Fruit fly (Drosophila melanogaster) whole organism, prepupa: ENCODE data around the gene LysRS.
A peak's percentile ranks its signal among the peaks of the same experiment; 100 is the strongest.

Experiments
- Blimp-1 ChIP-seq: fragments of 200-800 bp; sonication (Bioruptor generic); optimal IDR thresholded peaks from 3 replicates; lab custom pipeline; 2017; ENCODE audit warnings: missing biosample characterization, missing genetic modification characterization, mild to moderate bottlenecking, moderate library complexity, missing genetic modification reagents
- CG10631 ChIP-seq: fragments of 200-800 bp; sonication (Bioruptor generic); optimal IDR thresholded peaks from 2 replicates; lab custom pipeline; 2016; ENCODE audit warnings: missing biosample characterization, missing genetic modification characterization
- CG11294 ChIP-seq: fragments of 200-800 bp; sonication (Bioruptor generic); IDR thresholded peaks from 2 replicates; pipeline ENCODE4 v1.3.6; 2022; ENCODE audit warnings: missing biosample characterization, missing genetic modification characterization
- CG11902 ChIP-seq: fragments of 200-800 bp; sonication (Bioruptor generic); optimal IDR thresholded peaks from 3 replicates; lab custom pipeline; 2016; ENCODE audit warnings: missing biosample characterization, missing genetic modification characterization
- CG16779 ChIP-seq: fragments of 200-800 bp; sonication (Bioruptor generic); optimal IDR thresholded peaks from 3 replicates; lab custom pipeline; 2017; ENCODE audit warnings: missing biosample characterization, mild to moderate bottlenecking, missing genetic modification characterization
- CG3032 ChIP-seq: fragments of 200-800 bp; optimal IDR thresholded peaks from 2 replicates; lab custom pipeline; 2019; ENCODE audit warnings: missing biosample characterization, mild to moderate bottlenecking, missing genetic modification characterization, moderate library complexity
- CG31627 ChIP-seq: fragments of 200-800 bp; sonication (Bioruptor generic); optimal IDR thresholded peaks from 3 replicates; lab custom pipeline; 2016; ENCODE audit warnings: missing biosample characterization, missing genetic modification characterization
- CG32006 ChIP-seq: fragments of 200-800 bp; sonication (Bioruptor generic); optimal IDR thresholded peaks from 3 replicates; lab custom pipeline; 2017; ENCODE audit warnings: missing biosample characterization, mild to moderate bottlenecking, missing genetic modification characterization
- CG34406 ChIP-seq: fragments of 200-800 bp; sonication (Bioruptor generic); optimal IDR thresholded peaks from 3 replicates; lab custom pipeline; 2016; ENCODE audit warnings: missing biosample characterization, missing genetic modification characterization
- CG3919 ChIP-seq: fragments of 200-800 bp; sonication (Bioruptor generic); optimal IDR thresholded peaks from 3 replicates; lab custom pipeline; 2016; ENCODE audit warnings: missing biosample characterization, missing genetic modification characterization
- CG4318 ChIP-seq: fragments of 200-800 bp; sonication (Bioruptor generic); optimal IDR thresholded peaks from 3 replicates; lab custom pipeline; 2017; ENCODE audit warnings: missing biosample characterization, mild to moderate bottlenecking, missing genetic modification characterization
- CG6276 ChIP-seq: fragments of 200-800 bp; sonication (Bioruptor generic); optimal IDR thresholded peaks from 2 replicates; lab custom pipeline; 2017; ENCODE audit warnings: missing biosample characterization, mild to moderate bottlenecking, missing genetic modification characterization
- CG6808 ChIP-seq: fragments of 200-800 bp; sonication (Bioruptor generic); optimal IDR thresholded peaks from 3 replicates; lab custom pipeline; 2017; ENCODE audit warnings: missing biosample characterization, missing genetic modification characterization, mild to moderate bottlenecking, moderate library complexity, missing genetic modification reagents
- Eip75B ChIP-seq: fragments of 200-800 bp; sonication (Bioruptor generic); optimal IDR thresholded peaks from 3 replicates; lab custom pipeline; 2016; ENCODE audit warnings: missing biosample characterization, missing genetic modification characterization
- Eip78C ChIP-seq: fragments of 200-800 bp; sonication (Bioruptor generic); peaks from one replicate; lab custom pipeline; 2016; ENCODE audit warnings: missing biosample characterization, missing genetic modification characterization
- Eip93F ChIP-seq: fragments of 200-800 bp; sonication (Bioruptor generic); optimal IDR thresholded peaks from 2 replicates; lab custom pipeline; 2016; ENCODE audit warnings: missing biosample characterization, mild to moderate bottlenecking, missing genetic modification characterization
- Gug ChIP-seq: fragments of 200-800 bp; sonication (Bioruptor generic); IDR thresholded peaks from 2 replicates; pipeline ENCODE4 v1.3.6; 2022; ENCODE audit warnings: missing biosample characterization, missing genetic modification characterization
- Hr39 ChIP-seq: fragments of 200-800 bp; sonication (Bioruptor generic); optimal IDR thresholded peaks from 2 replicates; lab custom pipeline; 2016; ENCODE audit warnings: missing biosample characterization, missing genetic modification characterization
- Sox102F ChIP-seq: fragments of 200-800 bp; sonication (Bioruptor generic); optimal IDR thresholded peaks from 2 replicates; lab custom pipeline; 2016; ENCODE audit warnings: missing biosample characterization, mild to moderate bottlenecking, missing genetic modification characterization
- Sox14 ChIP-seq: fragments of 200-800 bp; sonication (Bioruptor generic); optimal IDR thresholded peaks from 3 replicates; lab custom pipeline; 2016; ENCODE audit warnings: missing biosample characterization, missing genetic modification characterization
- Sox15 ChIP-seq: fragments of 200-800 bp; sonication (Bioruptor generic); optimal IDR thresholded peaks from 3 replicates; lab custom pipeline; 2016; ENCODE audit warnings: missing biosample characterization, missing genetic modification characterization
- achi ChIP-seq: fragments of 200-800 bp; sonication (Bioruptor generic); optimal IDR thresholded peaks from 3 replicates; lab custom pipeline; 2016; ENCODE audit warnings: missing biosample characterization, missing genetic modification characterization
- dac ChIP-seq: fragments of 200-800 bp; sonication (Bioruptor generic); optimal IDR thresholded peaks from 2 replicates; lab custom pipeline; 2017; ENCODE audit warnings: missing biosample characterization, mild to moderate bottlenecking, missing genetic modification characterization
- dsx ChIP-seq: fragments of 200-800 bp; optimal IDR thresholded peaks from 3 replicates; lab custom pipeline; 2019; ENCODE audit warnings: missing biosample characterization, mild to moderate bottlenecking, missing genetic modification characterization, moderate library complexity; ENCODE audit not compliant: poor library complexity, severe bottlenecking
- fd59A ChIP-seq: fragments of 200-800 bp; sonication (Bioruptor generic); optimal IDR thresholded peaks from 2 replicates; lab custom pipeline; 2017; ENCODE audit warnings: missing biosample characterization, mild to moderate bottlenecking, missing genetic modification characterization, missing genetic modification reagents
- fd85E ChIP-seq: fragments of 200-800 bp; sonication (Bioruptor generic); optimal IDR thresholded peaks from 3 replicates; lab custom pipeline; 2016; ENCODE audit warnings: missing biosample characterization, missing genetic modification characterization
- lz ChIP-seq: fragments of 200-800 bp; sonication (Bioruptor generic); optimal IDR thresholded peaks from 3 replicates; lab custom pipeline; 2016; ENCODE audit warnings: missing biosample characterization, missing genetic modification characterization
- net ChIP-seq: fragments of 200-800 bp; sonication (Bioruptor generic); optimal IDR thresholded peaks from 3 replicates; lab custom pipeline; 2016; ENCODE audit warnings: missing biosample characterization, missing genetic modification characterization
- pdm3 ChIP-seq: fragments of 200-800 bp; sonication (Bioruptor generic); optimal IDR thresholded peaks from 3 replicates; lab custom pipeline; 2016; ENCODE audit warnings: missing biosample characterization, missing genetic modification characterization
- salr ChIP-seq, 2 experiments: fragments of 200-800 bp; sonication (Bioruptor generic); optimal IDR thresholded peaks; 3 replicates each; lab custom pipeline; 2016 to 2018; ENCODE audit warnings: missing biosample characterization in 2 of 2, missing genetic modification characterization in 2 of 2, mild to moderate bottlenecking in 1 of 2
- ss ChIP-seq, 2 experiments: fragments of 200-800 bp; sonication (Bioruptor generic); optimal IDR thresholded peaks; 2 replicates in 1 of 2; 3 replicates in 1 of 2; lab custom pipeline; 2017 to 2018; ENCODE audit warnings: mild to moderate bottlenecking in 2 of 2, missing biosample characterization in 2 of 2, missing genetic modification characterization in 2 of 2, moderate library complexity in 1 of 2
- topi ChIP-seq: fragments of 200-800 bp; sonication (Bioruptor generic); optimal IDR thresholded peaks from 3 replicates; lab custom pipeline; 2016; ENCODE audit warnings: missing biosample characterization, missing genetic modification characterization
- vri ChIP-seq: fragments of 200-800 bp; sonication (Bioruptor generic); optimal IDR thresholded peaks from 3 replicates; lab custom pipeline; 2016; ENCODE audit warnings: missing biosample characterization, mild to moderate bottlenecking, missing genetic modification characterization

The LysRS gene

DNA sequence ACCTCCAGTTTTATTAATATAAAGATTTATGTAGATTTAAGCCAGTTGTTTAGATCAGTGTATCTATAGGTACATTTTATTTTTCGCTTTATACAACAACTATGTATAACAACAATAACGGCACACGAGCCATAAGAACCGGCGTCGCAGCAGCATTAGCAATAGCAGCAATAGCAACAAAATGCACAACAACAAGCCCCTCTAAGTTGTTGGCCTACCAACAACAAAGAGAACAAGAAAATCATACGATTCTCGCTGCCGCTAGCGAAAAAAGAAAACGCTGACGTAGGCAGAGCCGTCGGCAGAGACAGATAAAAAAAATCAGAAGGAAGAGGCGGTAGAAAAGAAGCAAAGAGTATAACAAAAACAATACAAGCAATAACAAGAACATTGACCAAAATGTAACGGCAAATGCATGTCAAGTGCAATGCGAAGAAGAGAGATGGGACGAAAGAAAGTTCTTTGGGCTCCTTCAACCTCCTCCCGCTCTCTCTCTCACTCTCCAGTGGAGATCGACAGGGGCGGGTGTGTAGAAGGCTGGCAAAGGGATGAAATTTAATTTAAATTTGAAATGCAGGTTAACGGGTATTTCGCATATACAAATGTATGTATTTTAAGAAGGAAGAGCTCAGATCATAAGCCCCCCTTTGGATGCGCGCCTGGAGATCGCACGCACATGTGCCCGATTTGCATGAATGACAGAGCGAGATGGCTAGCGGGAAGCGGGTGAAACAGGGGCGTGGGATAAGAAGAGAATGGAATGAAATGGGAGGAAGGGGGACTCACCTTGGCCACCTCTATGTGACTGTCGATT, 29.8 kb downstream of the LysRS start (continued):
- TF ChIP-seq CG31627 (GFP tag; lab: Kevin White, UChicago) (peak; percentile 100), Eip78C (GFP tag; lab: Kevin White, UChicago) (peak; percentile 100), Hr39 (GFP tag; lab: Kevin White, UChicago) (peak; percentile 100), Eip75B (peak; percentile 99), CG4318 (GFP tag; lab: Kevin White, UChicago) (peak; percentile 99), net (GFP tag; lab: Kevin White, UChicago) (peak; percentile 99), fd85E (GFP tag; lab: Kevin White, UChicago) (peak; percentile 96), Sox15 (GFP tag; lab: Kevin White, UChicago) (peak; percentile 99), Sox14 (GFP tag; lab: Kevin White, UChicago) (peak; percentile 100), Sox102F (peak; percentile 100), lz (GFP tag; lab: Kevin White, UChicago) (peak; percentile 100), dac (GFP tag; lab: Kevin White, UChicago) (peak; percentile 99), achi (GFP tag; lab: Kevin White, UChicago) (peak; percentile 98), dsx (GFP tag; lab: Kevin White, UChicago) (peak; percentile 97), salr (GFP tag; optimal IDR thresholded peaks at IDR 0.05; lab: Kevin White, UChicago) (peak; percentile 98 to 99), ss (GFP tag; optimal IDR thresholded peaks at IDR 0.05; lab: Kevin White, UChicago) (peak; percentile 98), CG11902 (GFP tag; lab: Kevin White, UChicago) (peak; percentile 99), CG6808 (GFP tag; lab: Kevin White, UChicago) (peak; percentile 98), CG3032 (tag; lab: Kevin White, UChicago) (peak; percentile 99), Eip93F (GFP tag; lab: Kevin White, UChicago) (peak; percentile 99), Blimp-1 (GFP tag; lab: Kevin White, UChicago) (peak; percentile 98), CG16779 (tag; lab: Kevin White, UChicago) (peak; percentile 97), CG11294 (GFP tag; lab: Robert Waterston, UW) (peak; percentile 97), Gug (GFP tag; lab: Robert Waterston, UW) (peak; percentile 98), CG34406 (peak; percentile 99), fd59A (peak; percentile 98), CG10631 (GFP tag; lab: Kevin White, UChicago) (peak; percentile 99), CG32006 (GFP tag; lab: Kevin White, UChicago) (peak; percentile 99), pdm3 (GFP tag; lab: Kevin White, UChicago) (peak; percentile 100)

DNA sequence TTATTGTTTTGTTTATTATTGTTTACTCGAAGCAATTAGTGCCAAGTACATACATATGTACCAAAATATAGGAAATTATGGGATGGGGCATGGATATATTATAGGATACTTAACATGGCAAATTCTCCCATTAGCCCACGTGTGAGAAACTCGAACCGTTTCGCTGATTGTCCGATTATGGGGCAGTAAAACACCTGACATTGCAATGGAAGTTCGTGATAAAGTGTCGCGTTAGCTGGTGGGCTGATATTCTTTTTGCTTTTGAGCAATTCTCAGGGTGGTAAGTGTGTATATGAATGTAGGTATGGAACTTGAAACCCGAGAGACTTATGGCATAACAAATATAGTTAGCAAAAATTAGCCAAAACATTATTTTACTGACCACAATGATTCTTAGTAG, 30.7 kb downstream of the LysRS start:
- TF ChIP-seq vri (GFP tag; lab: Kevin White, UChicago): peak; percentile 19
- no peak for TF ChIP-seq topi (GFP tag; lab: Kevin White, UChicago)
- TF ChIP-seq, all 60 proteins: peak for 1

DNA sequence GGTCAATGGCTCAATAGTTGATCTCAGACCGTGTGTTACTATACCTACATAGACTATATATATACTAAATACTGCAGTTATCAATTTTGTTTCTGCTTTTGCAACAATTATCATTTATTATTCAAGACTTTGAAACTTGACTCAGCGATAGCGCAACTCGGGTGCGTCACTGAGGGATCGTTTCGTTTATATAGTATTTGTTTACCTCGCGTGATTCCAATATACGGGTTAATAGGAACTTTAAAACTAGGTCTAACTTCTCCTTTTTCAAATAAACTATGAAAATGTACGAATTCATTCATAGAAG, 31.4 kb downstream of the LysRS start:
- TF ChIP-seq CG3919 (no peak), vri (GFP tag; lab: Kevin White, UChicago) (peak; percentile 24), CG6276 (GFP tag; lab: Kevin White, UChicago) (peak; percentile 17), ss (GFP tag; optimal IDR thresholded peaks at IDR 0.05; lab: Kevin White, UChicago) (peak; percentile 21 to 63), CG11294 (GFP tag; lab: Robert Waterston, UW) (no peak), achi (GFP tag; lab: Kevin White, UChicago) (no peak), CG6808 (GFP tag; lab: Kevin White, UChicago) (peak; percentile 35)
- TF ChIP-seq, all 60 proteins: peak for 4
